Worm (Caenorhabditis elegans) whole organism, late embryonic: ENCODE measurements around the gene col-17.
A peak's percentile ranks its signal among the peaks of the same experiment; 100 is the strongest.

Experiments
- C08G9.2 ChIP-seq: sonication (generic microtip); optimal IDR thresholded peaks from 2 replicates; lab custom pipeline; 2016; ENCODE audit warnings: mild to moderate bottlenecking, missing genetic modification characterization, moderate library complexity, missing compliant biosample characterization
- K09A11.1 ChIP-seq: sonication (generic microtip); optimal IDR thresholded peaks from 2 replicates; lab custom pipeline; 2017; ENCODE audit warnings: antibody characterized with exemption, mild to moderate bottlenecking, missing genetic modification characterization, missing compliant biosample characterization; ENCODE audit not compliant: insufficient read depth
- ceh-2 ChIP-seq: sonication (generic microtip); optimal IDR thresholded peaks from 2 replicates; lab custom pipeline; 2016; ENCODE audit warnings: missing genotype, missing genetic modification characterization, missing compliant biosample characterization
- ceh-22 ChIP-seq: sonication (generic microtip); optimal IDR thresholded peaks from 2 replicates; lab custom pipeline; 2017; ENCODE audit warnings: missing biosample characterization, missing genetic modification characterization
- ceh-24 ChIP-seq: sonication (generic microtip); optimal IDR thresholded peaks from 2 replicates; lab custom pipeline; 2016; ENCODE audit warnings: mild to moderate bottlenecking, missing genetic modification characterization, missing compliant biosample characterization
- ceh-30 ChIP-seq: fragments of 150-350 bp; optimal IDR thresholded peaks from 2 replicates; lab custom pipeline; 2014; ENCODE audit warnings: missing biosample characterization, missing genetic modification characterization
- ceh-31 ChIP-seq: sonication (generic microtip); optimal IDR thresholded peaks from 2 replicates; lab custom pipeline; 2016; ENCODE audit warnings: missing genetic modification characterization, missing compliant biosample characterization
- ceh-48 ChIP-seq: sonication (generic microtip); optimal IDR thresholded peaks from 2 replicates; lab custom pipeline; 2016; ENCODE audit warnings: missing genetic modification characterization, inconsistent platforms, missing compliant biosample characterization
- ceh-9 ChIP-seq: sonication (generic microtip); optimal IDR thresholded peaks from 2 replicates; lab custom pipeline; 2016; ENCODE audit warnings: mild to moderate bottlenecking, missing genetic modification characterization, inconsistent platforms, missing compliant biosample characterization
- che-1 ChIP-seq: sonication (generic microtip); optimal IDR thresholded peaks from 2 replicates; lab custom pipeline; 2016; ENCODE audit warnings: mild to moderate bottlenecking, missing genetic modification characterization, missing compliant biosample characterization
- dve-1 ChIP-seq: sonication (generic microtip); optimal IDR thresholded peaks from 2 replicates; lab custom pipeline; 2017; ENCODE audit warnings: antibody characterized with exemption, mild to moderate bottlenecking, missing genetic modification characterization, missing compliant biosample characterization
- elt-2 ChIP-seq: sonication (generic microtip); optimal IDR thresholded peaks from 2 replicates; lab custom pipeline; 2016; ENCODE audit warnings: missing genetic modification reagents, missing genetic modification characterization, missing compliant biosample characterization
- elt-4 ChIP-seq: sonication (generic microtip); optimal IDR thresholded peaks from 2 replicates; lab custom pipeline; 2016; ENCODE audit warnings: missing genetic modification characterization, missing compliant biosample characterization
- ets-4 ChIP-seq: sonication (generic microtip); optimal IDR thresholded peaks from 2 replicates; lab custom pipeline; 2016; ENCODE audit warnings: missing genetic modification characterization, missing compliant biosample characterization
- eyg-1 ChIP-seq: sonication (generic microtip); optimal IDR thresholded peaks from 2 replicates; lab custom pipeline; 2016; ENCODE audit warnings: missing genotype, missing genetic modification characterization, missing compliant biosample characterization
- fkh-6 ChIP-seq: sonication (generic microtip); optimal IDR thresholded peaks from 2 replicates; lab custom pipeline; 2016; ENCODE audit warnings: missing genetic modification characterization, missing compliant biosample characterization
- gmeb-2 ChIP-seq: sonication (generic microtip); optimal IDR thresholded peaks from 2 replicates; lab custom pipeline; 2016; ENCODE audit warnings: missing genetic modification characterization, inconsistent platforms, missing compliant biosample characterization
- hlh-15 ChIP-seq: sonication (generic microtip); optimal IDR thresholded peaks from 2 replicates; lab custom pipeline; 2016; ENCODE audit warnings: missing genetic modification characterization, missing compliant biosample characterization
- hlh-30 ChIP-seq: sonication (generic microtip); optimal IDR thresholded peaks from 2 replicates; lab custom pipeline; 2017; ENCODE audit warnings: antibody characterized with exemption, missing genetic modification characterization, missing compliant biosample characterization; ENCODE audit not compliant: insufficient read depth
- hlh-6 ChIP-seq: sonication (generic microtip); optimal IDR thresholded peaks from 2 replicates; lab custom pipeline; 2016; ENCODE audit warnings: missing genotype, missing genetic modification characterization, missing compliant biosample characterization
- madf-2 ChIP-seq: sonication (generic microtip); optimal IDR thresholded peaks from 2 replicates; lab custom pipeline; 2017; ENCODE audit warnings: missing genetic modification characterization, missing compliant biosample characterization
- mec-3 ChIP-seq: sonication (generic microtip); optimal IDR thresholded peaks from 2 replicates; lab custom pipeline; 2016; ENCODE audit warnings: borderline replicate concordance, missing genetic modification characterization, missing compliant biosample characterization
- npax-4 ChIP-seq: sonication (generic microtip); optimal IDR thresholded peaks from 2 replicates; lab custom pipeline; 2016; ENCODE audit warnings: missing genetic modification characterization, missing compliant biosample characterization
- odd-2 ChIP-seq: sonication (generic microtip); optimal IDR thresholded peaks from 2 replicates; lab custom pipeline; 2017; ENCODE audit warnings: antibody characterized with exemption, mild to moderate bottlenecking, missing genetic modification characterization, missing compliant biosample characterization
- pag-3 ChIP-seq: sonication (generic microtip); optimal IDR thresholded peaks from 2 replicates; lab custom pipeline; 2016; ENCODE audit warnings: missing compliant biosample characterization, missing genetic modification characterization, borderline replicate concordance
- pat-9 ChIP-seq: fragments of 200-800 bp; sonication (Bioruptor generic); optimal IDR thresholded peaks from 2 replicates; lab custom pipeline; 2018; ENCODE audit warnings: mild to moderate bottlenecking, missing genetic modification characterization, moderate library complexity, missing compliant biosample characterization
- pax-1 ChIP-seq: fragments of 150-350 bp; optimal IDR thresholded peaks from 2 replicates; lab custom pipeline; 2014; ENCODE audit warnings: missing biosample characterization, missing genetic modification characterization
- pha-4 ChIP-seq: fragments of 150-350 bp; optimal IDR thresholded peaks from 2 replicates; lab custom pipeline; 2018; ENCODE audit warnings: missing biosample characterization, missing genetic modification reagents, missing genetic modification characterization
- pqm-1 ChIP-seq: sonication (generic microtip); optimal IDR thresholded peaks from 2 replicates; lab custom pipeline; 2016; ENCODE audit warnings: missing genetic modification characterization, missing compliant biosample characterization
- pros-1 ChIP-seq: fragments of 150-350 bp; optimal IDR thresholded peaks from 2 replicates; lab custom pipeline; 2014; ENCODE audit warnings: missing biosample characterization, missing genetic modification reagents, missing genetic modification characterization
- ref-2 ChIP-seq: sonication (generic microtip); optimal IDR thresholded peaks from 2 replicates; lab custom pipeline; 2016; ENCODE audit warnings: missing genetic modification characterization, missing compliant biosample characterization
- sdc-2 ChIP-seq: sonication (generic microtip); optimal IDR thresholded peaks from 2 replicates; lab custom pipeline; 2016; ENCODE audit warnings: missing genotype, missing genetic modification characterization, missing compliant biosample characterization
- sox-4 ChIP-seq: sonication (generic microtip); optimal IDR thresholded peaks from 2 replicates; lab custom pipeline; 2017; ENCODE audit warnings: mild to moderate bottlenecking, missing genetic modification characterization, inconsistent platforms, missing compliant biosample characterization
- syd-9 ChIP-seq: sonication (generic microtip); optimal IDR thresholded peaks from 2 replicates; lab custom pipeline; 2016; ENCODE audit warnings: mild to moderate bottlenecking, missing genetic modification characterization, moderate library complexity, missing compliant biosample characterization
- tbx-2 ChIP-seq: sonication (generic microtip); optimal IDR thresholded peaks from 2 replicates; lab custom pipeline; 2016; ENCODE audit warnings: missing genetic modification characterization, missing compliant biosample characterization
- unc-42 ChIP-seq: sonication (generic microtip); optimal IDR thresholded peaks from 2 replicates; lab custom pipeline; 2016; ENCODE audit warnings: missing genotype, missing genetic modification characterization, missing compliant biosample characterization
- unc-86 ChIP-seq: sonication (generic microtip); optimal IDR thresholded peaks from 2 replicates; lab custom pipeline; 2016; ENCODE audit warnings: missing genetic modification characterization, missing compliant biosample characterization
- zip-5 ChIP-seq: sonication (generic microtip); optimal IDR thresholded peaks from 2 replicates; lab custom pipeline; 2016; ENCODE audit warnings: missing genetic modification characterization, missing compliant biosample characterization

The col-17 gene

DNA sequence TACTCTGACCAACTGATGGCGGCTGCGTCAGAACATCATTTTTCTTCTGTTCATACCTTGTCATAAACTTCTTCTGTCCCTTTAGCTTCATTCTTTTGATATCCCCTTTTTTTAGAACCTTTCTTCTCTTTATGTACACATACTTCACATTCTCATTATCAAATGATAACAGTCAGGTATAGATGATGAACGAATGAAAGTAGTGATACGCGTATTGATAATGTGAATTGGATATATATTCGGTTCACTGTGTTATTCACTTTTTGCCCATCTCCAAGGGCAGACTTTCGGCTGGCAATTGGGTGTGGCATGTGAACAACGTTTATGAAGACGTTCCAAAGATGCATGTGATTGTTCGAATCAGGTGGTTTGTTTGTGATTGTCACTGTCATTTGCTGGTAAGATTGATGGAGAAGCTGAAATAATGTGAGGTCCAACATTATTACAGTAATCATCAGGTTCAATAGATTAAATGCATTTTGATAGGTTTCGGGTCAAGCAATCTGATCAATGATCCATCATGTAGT is 7.0 kb upstream of the col-17 start, which contains the start of gene F11G11.15:
F11G11.15 (plus strand) TSS at position 511 of the 527 bp plus-strand sequence.
- TF ChIP-seq elt-2 (tag; lab: Kevin White, UChicago), result no peak
- TF ChIP-seq pag-3 (tag; lab: Kevin White, UChicago), result no peak
- no peak for TF ChIP-seq unc-42 (tag; lab: Kevin White, UChicago)
- TF ChIP-seq unc-86, result no peak
- TF ChIP-seq ceh-30 (tag; lab: Kevin White, UChicago), result no peak
- no peak for TF ChIP-seq ceh-2 (tag; lab: Kevin White, UChicago)
- no peak for TF ChIP-seq ceh-9 (tag; lab: Kevin White, UChicago)

DNA sequence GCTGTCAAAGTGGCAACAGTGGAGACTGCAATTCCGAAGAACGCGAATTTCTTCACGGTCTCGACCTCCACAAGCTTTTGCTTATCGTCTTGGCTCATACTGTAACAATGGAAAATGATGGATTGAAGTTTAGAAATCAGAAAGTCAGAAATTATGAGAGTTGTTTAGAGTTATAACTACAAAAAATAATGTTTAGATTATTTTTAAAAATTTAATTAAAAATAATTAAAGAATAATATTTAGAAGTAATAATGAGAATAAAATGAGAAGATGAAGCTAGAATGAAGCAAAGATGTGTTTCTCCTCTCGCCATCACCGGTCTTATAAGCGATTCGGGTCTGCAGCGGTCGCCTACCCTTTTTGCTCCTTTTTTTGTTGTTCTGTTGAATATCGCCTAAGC is 5.7 kb upstream of the col-17 start, which contains the start of gene col-73:
col-73 (minus strand) TSS at position 101 of the 400 bp plus-strand sequence.
- TF ChIP-seq pros-1 (tag; lab: Kevin White, UChicago) (no peak), eyg-1 (tag; lab: Kevin White, UChicago) (no peak), fkh-6 (tag; lab: Kevin White, UChicago) (no peak), tbx-2 (tag; lab: Kevin White, UChicago) (no peak), madf-2 (tag; lab: Kevin White, UChicago) (no peak), elt-2 (tag; lab: Kevin White, UChicago) (no peak), pag-3 (tag; lab: Kevin White, UChicago) (no peak), ceh-31 (no peak), mec-3 (tag; lab: Kevin White, UChicago) (no peak), pqm-1 (tag; lab: Kevin White, UChicago) (no peak), ceh-24 (tag; lab: Kevin White, UChicago) (no peak), che-1 (tag; lab: Kevin White, UChicago) (no peak), pha-4 (tag; lab: Kevin White, UChicago) (no peak)

DNA sequence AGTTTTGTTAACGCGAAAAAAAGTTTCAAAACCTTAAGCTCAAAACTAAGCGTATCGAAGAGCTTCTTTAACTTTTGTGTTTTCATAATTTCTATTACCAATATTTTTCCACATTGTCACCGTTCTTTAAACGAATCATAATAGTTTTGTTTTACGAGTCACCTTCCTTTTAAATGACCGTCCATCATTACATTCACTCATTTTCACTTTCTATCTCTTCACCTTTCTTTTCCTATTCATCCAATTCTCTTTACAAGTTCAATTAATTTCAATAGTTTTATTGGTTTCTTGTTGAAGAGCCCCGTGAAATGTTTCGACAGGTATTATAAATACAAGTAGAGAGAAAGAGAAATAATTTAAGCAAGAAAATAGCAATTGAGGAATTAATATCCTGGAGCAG is 4.5 kb upstream of the col-17 start:
- TF ChIP-seq ets-4 (tag; lab: Kevin White, UChicago) (no peak), ceh-22 (no peak), K09A11.1 (no peak), sdc-2 (tag; lab: Kevin White, UChicago) (no peak), npax-4 (tag; lab: Kevin White, UChicago) (no peak), che-1 (tag; lab: Kevin White, UChicago) (no peak), ceh-31 (no peak), ceh-9 (tag; lab: Kevin White, UChicago) (no peak)

DNA sequence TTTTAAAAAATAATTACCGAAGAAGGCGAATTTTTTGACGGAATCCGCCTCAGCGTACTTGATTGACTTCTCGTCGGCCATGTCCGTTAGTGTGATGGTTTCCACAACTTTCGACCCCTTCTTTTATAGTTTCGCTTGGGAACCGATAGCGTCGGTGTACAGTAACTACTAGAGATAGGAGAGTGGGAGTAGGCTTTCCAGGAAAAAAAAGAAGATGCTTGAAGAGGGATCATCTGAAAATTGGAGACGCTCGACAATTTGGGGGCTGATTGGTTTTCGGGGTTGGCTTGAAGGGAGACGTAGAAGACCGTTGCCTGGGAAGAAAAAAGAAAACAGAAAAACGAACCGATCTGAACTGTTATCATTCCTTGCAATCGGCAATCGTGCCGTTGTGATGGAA is 3.3 kb upstream of the col-17 start, which contains the start of gene col-20:
col-20 (minus strand) TSS at position 101 of the 400 bp plus-strand sequence.
- no peak for TF ChIP-seq pax-1 (tag; lab: Kevin White, UChicago)
- no peak for TF ChIP-seq hlh-6 (tag; lab: Kevin White, UChicago)
- no peak for TF ChIP-seq hlh-30 (tag; lab: Kevin White, UChicago)
- TF ChIP-seq unc-42 (tag; lab: Kevin White, UChicago), result no peak
- TF ChIP-seq ceh-48 (tag; lab: Kevin White, UChicago), result no peak
- no peak for TF ChIP-seq fkh-6 (tag; lab: Kevin White, UChicago)
- no peak for TF ChIP-seq ceh-22
- no peak for TF ChIP-seq elt-2 (tag; lab: Kevin White, UChicago)
- TF ChIP-seq elt-4 (tag; lab: Kevin White, UChicago), result no peak
- no peak for TF ChIP-seq ceh-2 (tag; lab: Kevin White, UChicago)
- no peak for TF ChIP-seq sox-4 (tag; lab: Kevin White, UChicago)
- no peak for TF ChIP-seq syd-9
- no peak for TF ChIP-seq odd-2
- no peak for TF ChIP-seq hlh-15
- TF ChIP-seq, all 69 proteins: peak for 0

DNA sequence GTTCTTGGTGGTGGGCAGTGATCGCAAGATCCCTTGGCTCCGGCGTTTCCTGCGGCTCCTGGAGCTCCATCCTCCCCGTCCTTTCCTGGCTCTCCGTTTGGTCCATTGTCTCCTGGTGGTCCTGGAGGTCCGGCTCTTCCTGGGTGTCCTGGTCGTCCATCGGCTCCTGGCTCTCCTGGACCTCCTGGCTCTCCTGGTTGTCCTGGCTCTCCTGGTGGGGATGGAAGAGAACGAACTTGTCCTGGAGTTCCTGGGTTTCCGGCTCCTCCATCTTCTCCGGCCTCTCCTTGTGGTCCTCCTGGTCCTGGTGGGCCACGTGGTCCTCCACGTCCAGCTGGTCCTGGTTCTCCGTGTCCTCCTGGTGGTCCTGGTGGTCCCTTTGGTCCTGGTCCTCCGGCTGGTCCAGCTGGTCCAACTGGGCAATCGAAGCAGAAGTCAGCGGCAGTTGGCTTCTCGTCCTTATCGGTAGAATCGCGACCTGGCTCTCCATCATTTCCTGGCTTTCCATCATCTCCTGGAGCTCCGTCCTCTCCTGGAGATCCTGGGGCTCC is 2.5 kb upstream of the col-17 start:
- no peak for TF ChIP-seq ref-2 (tag; lab: Kevin White, UChicago)
- TF ChIP-seq ceh-24 (tag; lab: Kevin White, UChicago), result no peak
- TF ChIP-seq ceh-31, result peak; percentile 18
- TF ChIP-seq C08G9.2 (tag; lab: Kevin White, UChicago), result no peak
- TF ChIP-seq ceh-2 (tag; lab: Kevin White, UChicago), result no peak
- peak; percentile 86 for TF ChIP-seq elt-4 (tag; lab: Kevin White, UChicago)
- TF ChIP-seq eyg-1 (tag; lab: Kevin White, UChicago), result no peak
- TF ChIP-seq gmeb-2 (tag; lab: Kevin White, UChicago), result no peak
- TF ChIP-seq hlh-6 (tag; lab: Kevin White, UChicago), result peak; percentile 9
- TF ChIP-seq pat-9 (tag; lab: Kevin White, UChicago), result no peak
- TF ChIP-seq dve-1 (tag; lab: Kevin White, UChicago), result no peak
- TF ChIP-seq hlh-15, result no peak
- TF ChIP-seq zip-5 (tag; lab: Kevin White, UChicago), result no peak
